Fruit fly (Drosophila melanogaster) whole organism, embryonic: ENCODE results near the gene CG5180.
A peak's percentile ranks its signal among the peaks of the same experiment; 100 is the strongest.

Experiments
- Aef1 ChIP-seq: fragments of 200-800 bp; sonication (Bioruptor generic); IDR thresholded peaks from 3 replicates; pipeline ENCODE4 v1.3.6; 2022; ENCODE audit warnings: missing biosample characterization, missing genetic modification characterization
- Awh ChIP-seq: fragments of 200-800 bp; sonication (Bioruptor generic); IDR thresholded peaks from 2 replicates; pipeline ENCODE4, ENCODE4 v1.3.6; 2022; ENCODE audit warnings: missing biosample characterization, missing genetic modification characterization
- CG10267 ChIP-seq: fragments of 200-800 bp; sonication (Bioruptor generic); optimal IDR thresholded peaks from 2 replicates; lab custom pipeline; 2018; ENCODE audit warnings: missing biosample characterization, mild to moderate bottlenecking, missing genetic modification characterization, moderate library complexity
- CG14710 ChIP-seq: fragments of 200-800 bp; sonication (Bioruptor generic); optimal IDR thresholded peaks from 3 replicates; lab custom pipeline; 2019; ENCODE audit warnings: missing biosample characterization, mild to moderate bottlenecking, missing genetic modification characterization, moderate library complexity
- CG15601 ChIP-seq: fragments of 200-800 bp; sonication (Bioruptor generic); optimal IDR thresholded peaks from 3 replicates; lab custom pipeline; 2019; ENCODE audit warnings: missing biosample characterization, mild to moderate bottlenecking, missing genetic modification characterization, moderate library complexity
- CG16813 ChIP-seq: fragments of 200-800 bp; sonication (Bioruptor generic); IDR thresholded peaks from 3 replicates; pipeline ENCODE4 v1.3.6; 2022; ENCODE audit warnings: missing biosample characterization, missing genetic modification characterization; ENCODE audit not compliant: partially characterized antibody
- CG17829 ChIP-seq: fragments of 200-800 bp; optimal IDR thresholded peaks from 2 replicates; lab custom pipeline; 2019; ENCODE audit warnings: missing biosample characterization, mild to moderate bottlenecking, missing genetic modification characterization, moderate library complexity
- CG1792 ChIP-seq: fragments of 200-800 bp; sonication (Bioruptor generic); optimal IDR thresholded peaks from 2 replicates; lab custom pipeline; 2016; ENCODE audit warnings: missing biosample characterization, missing genetic modification characterization
- CG18764 ChIP-seq: fragments of 200-800 bp; sonication (Bioruptor generic); optimal IDR thresholded peaks from 3 replicates; lab custom pipeline; 2016; ENCODE audit warnings: missing biosample characterization, missing genetic modification characterization
- CG2889 ChIP-seq: fragments of 200-800 bp; sonication (Bioruptor generic); IDR thresholded peaks from 3 replicates; pipeline ENCODE4 v1.3.6; 2022; ENCODE audit warnings: missing biosample characterization, missing genetic modification characterization
- CG30403 ChIP-seq: fragments of 200-800 bp; sonication (Bioruptor generic); optimal IDR thresholded peaks from 3 replicates; lab custom pipeline; 2016; ENCODE audit warnings: missing biosample characterization, missing genetic modification characterization
- CG34422 ChIP-seq: fragments of 200-800 bp; sonication (Bioruptor generic); IDR thresholded peaks from 3 replicates; pipeline ENCODE4 v1.3.6; 2022; ENCODE audit warnings: missing biosample characterization, missing genetic modification characterization
- CG6765 ChIP-seq: fragments of 200-800 bp; sonication (Bioruptor generic); optimal IDR thresholded peaks from 3 replicates; lab custom pipeline; 2017; ENCODE audit warnings: missing biosample characterization, mild to moderate bottlenecking, missing genetic modification characterization
- CG7745 ChIP-seq: fragments of 200-800 bp; sonication (Bioruptor generic); optimal IDR thresholded peaks from 2 replicates; lab custom pipeline; 2018; ENCODE audit warnings: missing biosample characterization, mild to moderate bottlenecking, missing genetic modification characterization, moderate library complexity
- CG7928 ChIP-seq: fragments of 200-800 bp; sonication (Bioruptor generic); optimal IDR thresholded peaks from 2 replicates; lab custom pipeline; 2017; ENCODE audit warnings: missing biosample characterization, mild to moderate bottlenecking, missing genetic modification characterization
- CG8290 ChIP-seq, 3 experiments: fragments of 200-800 bp; sonication (Bioruptor generic); optimal IDR thresholded peaks; 2 replicates each; lab custom pipeline; 2016 to 2019; ENCODE audit warnings: missing biosample characterization in 3 of 3, missing genetic modification characterization in 3 of 3, mild to moderate bottlenecking in 2 of 3, moderate library complexity in 1 of 3
- CG8478 ChIP-seq: fragments of >200 bp; optimal IDR thresholded peaks from 2 replicates; lab custom pipeline; 2018
- CG9797 ChIP-seq: fragments of 200-800 bp; sonication (Bioruptor generic); optimal IDR thresholded peaks from 3 replicates; lab custom pipeline; 2018; ENCODE audit warnings: missing biosample characterization, mild to moderate bottlenecking, missing genetic modification characterization
- Dll ChIP-seq: fragments of 200-800 bp; sonication (Bioruptor generic); IDR thresholded peaks from 4 replicates; pipeline ENCODE4 v1.3.6; 2022; ENCODE audit warnings: missing biosample characterization, missing genetic modification characterization; ENCODE audit not compliant: partially characterized antibody
- E2f2 ChIP-seq: fragments of 200-800 bp; sonication (Bioruptor generic); IDR thresholded peaks from 2 replicates; pipeline ENCODE4 v1.3.6; 2022; ENCODE audit warnings: missing biosample characterization, missing genetic modification characterization
- Eip74EF ChIP-seq, 2 experiments: fragments of 200-800 bp in 1 of 2; fragments of >200 bp in 1 of 2; sonication (Bioruptor generic) in 1 of 2; optimal IDR thresholded peaks; 2 replicates each; lab custom pipeline; 2017 to 2019; ENCODE audit warnings: missing biosample characterization in 2 of 2, missing genetic modification characterization in 2 of 2, mild to moderate bottlenecking in 1 of 2, moderate library complexity in 1 of 2
- MESR4 ChIP-seq: fragments of 200-800 bp; sonication (Bioruptor generic); optimal IDR thresholded peaks from 2 replicates; lab custom pipeline; 2018; ENCODE audit warnings: missing biosample characterization, mild to moderate bottlenecking, missing genetic modification characterization, moderate library complexity
- Max ChIP-seq: fragments of 200-800 bp; sonication (Bioruptor generic); optimal IDR thresholded peaks from 2 replicates; lab custom pipeline; 2016; ENCODE audit warnings: missing biosample characterization, mild to moderate bottlenecking, missing genetic modification characterization
- NC2β ChIP-seq: fragments of 200-800 bp; sonication (Bioruptor generic); optimal IDR thresholded peaks from 2 replicates; lab custom pipeline; 2016; ENCODE audit warnings: missing biosample characterization, missing genetic modification characterization
- PHDP ChIP-seq: fragments of 200-800 bp; sonication (Bioruptor generic); optimal IDR thresholded peaks from 3 replicates; lab custom pipeline; 2018; ENCODE audit warnings: missing biosample characterization, mild to moderate bottlenecking, missing genetic modification characterization, moderate library complexity
- Scr ChIP-seq: fragments of 200-800 bp; sonication (Bioruptor generic); IDR thresholded peaks from 2 replicates; pipeline ENCODE4 v1.3.6; 2022; ENCODE audit warnings: missing biosample characterization, missing genetic modification characterization; ENCODE audit not compliant: partially characterized antibody
- Sin3A ChIP-seq: fragments of >200 bp; optimal IDR thresholded peaks from 2 replicates; lab custom pipeline; 2018
- Sox102F ChIP-seq: fragments of 200-800 bp; sonication (Bioruptor generic); optimal IDR thresholded peaks from 2 replicates; lab custom pipeline; 2018; ENCODE audit warnings: missing biosample characterization, mild to moderate bottlenecking, missing genetic modification characterization, moderate library complexity
- Vsx1 ChIP-seq: fragments of 200-800 bp; sonication (Bioruptor generic); optimal IDR thresholded peaks from 2 replicates; lab custom pipeline; 2017; ENCODE audit warnings: missing biosample characterization, mild to moderate bottlenecking, missing genetic modification characterization, missing genetic modification reagents
- amos ChIP-seq: fragments of 200-800 bp; sonication (Bioruptor generic); IDR thresholded peaks from 2 replicates; pipeline ENCODE4 v1.3.6; 2022; ENCODE audit warnings: missing biosample characterization, missing genetic modification characterization; ENCODE audit not compliant: partially characterized antibody
- bigmax ChIP-seq: fragments of 200-800 bp; sonication (Bioruptor generic); optimal IDR thresholded peaks from 2 replicates; lab custom pipeline; 2018; ENCODE audit warnings: missing biosample characterization, mild to moderate bottlenecking, missing genetic modification characterization
- cg ChIP-seq: fragments of 200-800 bp; sonication (Bioruptor generic); optimal IDR thresholded peaks from 3 replicates; lab custom pipeline; 2019; ENCODE audit warnings: missing biosample characterization, mild to moderate bottlenecking, missing genetic modification characterization, moderate library complexity
- ci ChIP-seq: fragments of 200-800 bp; sonication (Bioruptor generic); IDR thresholded peaks from 3 replicates; pipeline ENCODE4 v1.3.6; 2022; ENCODE audit warnings: missing biosample characterization, missing genetic modification characterization
- exex ChIP-seq: fragments of 200-800 bp; sonication (Bioruptor generic); optimal IDR thresholded peaks from 4 replicates; lab custom pipeline; 2018; ENCODE audit warnings: missing biosample characterization, mild to moderate bottlenecking, missing genetic modification characterization, moderate library complexity
- fd96Cb ChIP-seq: fragments of 200-800 bp; sonication (Bioruptor generic); optimal IDR thresholded peaks from 2 replicates; lab custom pipeline; 2018; ENCODE audit warnings: missing biosample characterization, mild to moderate bottlenecking, missing genetic modification characterization, moderate library complexity
- hth ChIP-seq: fragments of >200 bp; optimal IDR thresholded peaks from 2 replicates; lab custom pipeline; 2017; ENCODE audit warnings: inconsistent platforms
- ken ChIP-seq: fragments of 200-800 bp; sonication (Bioruptor generic); IDR thresholded peaks from 3 replicates; pipeline ENCODE4 v1.3.6; 2022; ENCODE audit warnings: missing biosample characterization, missing genetic modification characterization
- oc ChIP-seq: fragments of 200-800 bp; sonication (Bioruptor generic); optimal IDR thresholded peaks from 2 replicates; lab custom pipeline; 2018; ENCODE audit warnings: missing biosample characterization, mild to moderate bottlenecking, missing genetic modification characterization, moderate library complexity
- otp ChIP-seq: fragments of 200-800 bp; sonication (Bioruptor generic); IDR thresholded peaks from 3 replicates; pipeline ENCODE4, ENCODE4 v1.3.6; 2022; ENCODE audit warnings: missing biosample characterization, missing genetic modification characterization
- p53 ChIP-seq: fragments of 200-800 bp; sonication (Bioruptor generic); optimal IDR thresholded peaks from 2 replicates; lab custom pipeline; 2016; ENCODE audit warnings: missing biosample characterization, missing genetic modification characterization
- seq ChIP-seq: fragments of 200-800 bp; sonication (Bioruptor generic); IDR thresholded peaks from 2 replicates; pipeline ENCODE4 v1.3.6; 2022; ENCODE audit warnings: missing biosample characterization, missing genetic modification characterization
- sisA ChIP-seq: fragments of 200-800 bp; sonication (Bioruptor generic); IDR thresholded peaks from 2 replicates; pipeline ENCODE4 v1.3.6; 2022; ENCODE audit warnings: missing biosample characterization, missing genetic modification characterization
- stc ChIP-seq: fragments of 200-800 bp; sonication (Bioruptor generic); IDR thresholded peaks from 2 replicates; pipeline ENCODE4 v1.3.6; 2022; ENCODE audit warnings: missing biosample characterization, missing genetic modification characterization
- tll ChIP-seq, 2 experiments: fragments of 200-800 bp in 1 of 2; fragments of >200 bp in 1 of 2; sonication (Bioruptor generic) in 1 of 2; optimal IDR thresholded peaks; 2 replicates each; lab custom pipeline; 2017 to 2019; ENCODE audit warnings: missing biosample characterization in 2 of 2, missing genetic modification characterization in 2 of 2, mild to moderate bottlenecking in 1 of 2, moderate library complexity in 1 of 2
- tna ChIP-seq: fragments of 200-800 bp; sonication (Bioruptor generic); IDR thresholded peaks from 2 replicates; pipeline ENCODE4 v1.3.6; 2022; ENCODE audit warnings: missing biosample characterization, missing genetic modification characterization; ENCODE audit not compliant: partially characterized antibody
- wek ChIP-seq: fragments of 200-800 bp; sonication (Bioruptor generic); optimal IDR thresholded peaks from 3 replicates; lab custom pipeline; 2018; ENCODE audit warnings: missing biosample characterization, mild to moderate bottlenecking, missing genetic modification characterization, moderate library complexity
- zfh1 ChIP-seq: fragments of 200-800 bp; sonication (Bioruptor generic); IDR thresholded peaks from 3 replicates; pipeline ENCODE4 v1.3.6; 2022; ENCODE audit warnings: missing biosample characterization, missing genetic modification characterization

CG5180 gene

DNA sequence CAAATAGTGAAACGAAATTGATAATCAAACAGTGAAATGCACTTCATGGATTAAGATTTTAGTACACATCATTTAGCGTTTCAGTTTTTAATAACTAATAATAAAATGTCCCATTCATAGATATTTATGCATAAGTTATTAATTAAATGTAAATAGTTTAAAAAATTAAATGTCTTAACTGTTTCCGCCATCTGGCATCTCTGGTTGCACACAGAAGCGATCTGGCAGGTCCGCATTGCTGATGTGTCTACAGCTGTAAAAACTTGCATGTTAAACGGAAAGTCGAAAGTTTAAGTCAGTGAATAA, 30.7 kb downstream of the CG5180 start, which contains the start of gene Srp72 (continued):
- TF ChIP-seq CG34422 (GFP tag; lab: Robert Waterston, UW) (no peak), CG7928 (GFP tag; lab: Kevin White, UChicago) (peak; percentile 43), Dll (0 out of 4 replicates have a peak, but pooled peaks have one; percentile 43), tll (GFP tag; optimal IDR thresholded peaks at IDR 0.05; lab: Kevin White, UChicago) (no peak), PHDP (peak; percentile 15), seq (GFP tag; lab: Robert Waterston, UW) (peak; percentile 38; the same call in 1 of the 2 replicates), Aef1 (GFP tag; lab: Robert Waterston, UW) (0 out of 3 replicates have a peak, but pooled peaks have one; percentile 14), CG14710 (tag; lab: Kevin White, UChicago) (peak; percentile 75), Scr (GFP tag; lab: Robert Waterston, UW) (no peak), CG1792 (no peak), p53 (no peak), Eip74EF (GFP tag; optimal IDR thresholded peaks at IDR 0.05; lab: Kevin White, UChicago) (no peak), NC2β (no peak), CG30403 (GFP tag; lab: Kevin White, UChicago) (peak; percentile 68), CG6765 (GFP tag; lab: Kevin White, UChicago) (no peak), CG2889 (GFP tag; lab: Robert Waterston, UW) (no peak), bigmax (GFP tag; lab: Kevin White, UChicago) (no peak)

DNA sequence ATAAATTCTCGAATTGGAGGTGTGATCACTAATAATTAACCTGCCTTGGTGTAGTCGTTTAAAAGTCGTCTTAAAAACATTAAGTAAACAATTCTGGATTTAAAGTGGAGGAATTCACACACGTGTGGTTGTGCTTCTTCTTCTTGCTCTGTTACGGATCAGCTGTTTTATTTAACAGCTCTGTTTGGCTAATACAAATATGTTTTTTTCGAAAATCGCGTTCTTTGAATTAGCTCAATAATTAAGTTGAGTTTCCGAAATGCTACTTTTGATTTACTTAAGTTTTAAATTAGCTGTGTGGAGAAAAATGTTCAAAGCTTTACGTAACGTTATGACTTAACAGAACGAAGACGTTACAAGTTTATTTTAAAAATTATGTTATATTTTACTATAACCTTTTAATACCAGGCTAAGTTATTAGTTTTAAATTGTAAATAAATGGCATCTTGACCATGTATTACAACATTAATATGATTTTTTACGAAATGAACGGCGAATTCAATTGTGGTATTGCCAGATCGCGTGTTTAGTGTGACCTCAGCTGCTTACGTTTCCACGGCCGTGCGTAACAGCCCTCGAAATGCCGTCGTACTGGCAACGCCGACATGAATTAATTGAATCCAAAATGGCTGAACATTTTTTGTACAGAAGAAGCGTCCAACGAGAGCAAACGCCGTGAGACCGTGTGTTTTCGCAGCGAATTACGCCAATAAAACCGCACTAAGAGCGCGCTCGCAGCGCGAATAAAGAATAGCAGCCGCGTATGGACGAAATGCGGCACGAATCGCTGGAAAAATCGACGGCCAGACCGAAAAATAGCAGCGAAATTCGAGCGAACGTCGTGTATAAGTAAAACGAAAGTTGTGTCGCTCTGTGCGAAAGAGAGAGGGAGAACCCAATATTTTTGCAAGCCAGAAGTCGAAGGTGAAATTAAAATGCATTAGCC, 35.1 kb downstream of the CG5180 start, which contains the start of the genes Pus1 and bon:
Gene Pus1 (minus strand): TSS at position 155 of the 946 bp plus-strand sequence.
Gene bon (plus strand): TSS at position 623 of the 946 bp plus-strand sequence.
- peak; percentile 65 for TF ChIP-seq CG8478 (lab: Kevin White, UChicago)
- TF ChIP-seq oc (tag; lab: Kevin White, UChicago), result peak; percentile 9
- TF ChIP-seq stc (GFP tag; lab: Robert Waterston, UW), result no peak
- TF ChIP-seq Max (GFP tag; lab: Kevin White, UChicago), result peak; percentile 38
- TF ChIP-seq CG9797 (GFP tag; lab: Kevin White, UChicago), result peak; percentile 89
- TF ChIP-seq fd96Cb (tag; lab: Kevin White, UChicago), result no peak
- no peak for TF ChIP-seq CG8290 (GFP tag; optimal IDR thresholded peaks at IDR 0.05; lab: Kevin White, UChicago)
- TF ChIP-seq CG8290 (tag; optimal IDR thresholded peaks at IDR 0.05; lab: Kevin White, UChicago), result peak in 1 of 2 experiments; percentile 67
- peak; percentile 46; the same call in 1 of the 2 replicates for TF ChIP-seq tna (GFP tag; lab: Robert Waterston, UW)
- peak; percentile 14; the same call in 1 of the 3 replicates for TF ChIP-seq CG16813 (GFP tag; lab: Robert Waterston, UW)
- TF ChIP-seq CG10267 (tag; lab: Kevin White, UChicago), result peak; percentile 40
- TF ChIP-seq CG18764 (GFP tag; lab: Kevin White, UChicago), result peak; percentile 97
- peak; percentile 86 for TF ChIP-seq cg (GFP tag; lab: Kevin White, UChicago)
- TF ChIP-seq otp (GFP tag; lab: Robert Waterston, UW), result peak; percentile 1; the same call in 1 of the 3 replicates
- peak; percentile 37 for TF ChIP-seq E2f2 (GFP tag; lab: Robert Waterston, UW)
- no peak for TF ChIP-seq Awh (GFP tag; lab: Robert Waterston, UW)
- peak; percentile 46 for TF ChIP-seq exex (tag; lab: Kevin White, UChicago)
- peak; percentile 51 for TF ChIP-seq Vsx1 (GFP tag; lab: Kevin White, UChicago)
- TF ChIP-seq Sin3A, result peak; percentile 43
- TF ChIP-seq seq (GFP tag; lab: Robert Waterston, UW), result no peak; the same call in 1 of the 2 replicates
- peak; percentile 42; the same call in 1 of the 2 replicates for TF ChIP-seq sisA
- TF ChIP-seq CG17829 (tag; lab: Kevin White, UChicago), result peak; percentile 8
- peak; percentile 14 for TF ChIP-seq CG15601 (tag; lab: Kevin White, UChicago)
- TF ChIP-seq CG7745, result no peak
- TF ChIP-seq amos (GFP tag; lab: Robert Waterston, UW), result peak; percentile 32; the same call in 1 of the 2 replicates
- no peak for TF ChIP-seq hth
- no peak for TF ChIP-seq wek (GFP tag; lab: Kevin White, UChicago)
- no peak for TF ChIP-seq Sox102F (GFP tag; lab: Kevin White, UChicago)
- peak; percentile 84 for TF ChIP-seq MESR4
- peak; percentile 34; the same call in 1 of the 3 replicates for TF ChIP-seq ken (GFP tag; lab: Robert Waterston, UW)
- TF ChIP-seq ci, result peak; percentile 20; the same call in 1 of the 3 replicates
- TF ChIP-seq zfh1, result peak; percentile 37; the same call in 1 of the 3 replicates
